Worm (Caenorhabditis elegans) whole organism, early embryonic: ENCODE results near the gene tbx-32.

ENCODE experiments used
- B0310.2 ChIP-seq: sonication (generic microtip); optimal IDR thresholded peaks from 2 replicates; lab custom pipeline; 2016; ENCODE audit warnings: mild to moderate bottlenecking, missing genetic modification characterization, missing compliant biosample characterization
- aly-1 ChIP-seq: sonication (generic microtip); optimal IDR thresholded peaks from 2 replicates; lab custom pipeline; 2016; ENCODE audit warnings: missing genetic modification characterization, missing compliant biosample characterization
- ama-1 ChIP-seq: fragments of 150-350 bp; optimal IDR thresholded peaks from 2 replicates; lab custom pipeline; 2014
- flt-1 ChIP-seq: fragments of 200-800 bp; sonication (Bioruptor generic); IDR thresholded peaks from 2 replicates; pipeline ENCODE4 v1.3.6; 2022; ENCODE audit warnings: missing genetic modification characterization, missing compliant biosample characterization

DNA sequence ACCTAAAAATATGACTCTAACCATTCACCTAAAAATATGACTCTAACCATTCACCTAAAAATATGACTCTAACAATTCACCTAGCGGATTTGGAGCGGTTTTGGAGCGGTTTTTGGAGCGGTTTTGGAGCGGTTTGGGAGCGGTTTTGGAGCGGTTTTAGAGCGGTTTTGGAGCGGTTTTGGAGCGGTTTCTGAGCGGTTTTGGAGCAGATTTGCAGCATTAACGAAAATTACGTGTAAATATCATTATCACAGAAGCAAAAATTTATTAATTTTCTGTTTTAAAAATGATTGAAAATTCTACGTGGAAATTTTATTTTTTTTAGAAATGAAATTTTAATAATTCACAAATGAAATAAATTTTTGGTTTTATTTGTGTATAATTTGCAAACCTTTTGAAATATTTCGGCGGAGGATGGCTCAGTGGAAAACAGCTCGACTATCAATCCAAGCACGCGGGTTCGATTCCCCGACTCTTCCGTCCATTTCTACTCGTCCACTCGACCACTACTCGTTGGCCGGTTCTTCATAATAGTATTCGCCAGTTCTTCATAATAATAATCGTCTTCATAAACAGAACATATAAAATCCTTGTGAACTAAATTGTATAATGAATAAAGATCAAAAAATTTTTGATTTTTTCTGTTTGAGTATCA is 11.7 kb upstream of the tbx-32 start:
- TF ChIP-seq ama-1 (lab: Kevin White, UChicago) (no peak), aly-1 (no peak), B0310.2 (tag; lab: Kevin White, UChicago) (no peak), flt-1 (GFP tag; lab: Robert Waterston, UW) (no peak)
